Worm (Caenorhabditis elegans) whole organism, L2 larva: ENCODE results near the gene F56C9.10.

Experiments used
- C34F6.9 ChIP-seq: fragments of 150-350 bp; optimal IDR thresholded peaks from 2 replicates; lab custom pipeline; 2014; ENCODE audit warnings: missing biosample characterization, missing genetic modification characterization
- mab-5 ChIP-seq: fragments of 150-350 bp; optimal IDR thresholded peaks from 2 replicates; lab custom pipeline; 2014; ENCODE audit warnings: missing biosample characterization, missing genetic modification characterization
- sma-9 ChIP-seq, 2 experiments: fragments of 150-350 bp in 1 of 2; sonication (generic microtip) in 1 of 2; optimal IDR thresholded peaks; 2 replicates each; lab custom pipeline; 2014 to 2016; ENCODE audit warnings: missing genetic modification characterization in 2 of 2, mild to moderate bottlenecking in 1 of 2, missing biosample characterization in 1 of 2, missing compliant biosample characterization in 1 of 2, missing genetic modification reagents in 1 of 2, moderate library complexity in 1 of 2

ce11 chrIII:7347049-7347448 lies 11.9 kb upstream of the F56C9.10 start, which contains the start of gene F08F8.7:
- TF ChIP-seq C34F6.9, result no peak
- no peak for TF ChIP-seq sma-9 (GFP tag; optimal IDR thresholded peaks at IDR 0.05; lab: Kevin White, UChicago)
- no peak for TF ChIP-seq sma-9 (tag; optimal IDR thresholded peaks at IDR 0.05; lab: Kevin White, UChicago)
- no peak for TF ChIP-seq mab-5 (tag; lab: Kevin White, UChicago)
